Fruit fly (Drosophila melanogaster) whole organism, embryonic: ENCODE data around the gene CG13896.
A peak's percentile ranks its signal among the peaks of the same experiment; 100 is the strongest.

Experiments
- Bgb ChIP-seq: fragments of 200-800 bp; sonication (Bioruptor generic); IDR thresholded peaks from 2 replicates; pipeline ENCODE4 v1.3.6; 2022; ENCODE audit warnings: missing biosample characterization, missing genetic modification characterization; ENCODE audit not compliant: partially characterized antibody
- CG10366 ChIP-seq: fragments of 200-800 bp; sonication (Bioruptor generic); IDR thresholded peaks from 2 replicates; pipeline ENCODE4 v1.3.6; 2022; ENCODE audit warnings: missing biosample characterization, missing genetic modification characterization
- CG10959 ChIP-seq: fragments of 200-800 bp; sonication (Bioruptor generic); IDR thresholded peaks from 2 replicates; pipeline ENCODE4 v1.3.6; 2022; ENCODE audit warnings: missing biosample characterization, missing genetic modification characterization
- CG11093 ChIP-seq: fragments of 200-800 bp; sonication (Bioruptor generic); IDR thresholded peaks from 3 replicates; pipeline ENCODE4 v1.3.6; 2022; ENCODE audit warnings: missing biosample characterization, missing genetic modification characterization
- CG11247 ChIP-seq: fragments of 200-800 bp; sonication (Bioruptor generic); IDR thresholded peaks from 2 replicates; pipeline ENCODE4 v1.3.6; 2022; ENCODE audit warnings: missing biosample characterization, missing genetic modification characterization
- CG11696 ChIP-seq: fragments of 200-800 bp; sonication (Bioruptor generic); IDR thresholded peaks from 2 replicates; pipeline ENCODE4 v1.3.6; 2022; ENCODE audit warnings: missing biosample characterization, missing genetic modification characterization
- CG1602 ChIP-seq: fragments of 200-800 bp; sonication (Bioruptor generic); optimal IDR thresholded peaks from 3 replicates; lab custom pipeline; 2016; ENCODE audit warnings: missing biosample characterization, missing genetic modification characterization
- CG1603 ChIP-seq: fragments of 200-800 bp; sonication (Bioruptor generic); optimal IDR thresholded peaks from 2 replicates; lab custom pipeline; 2019; ENCODE audit warnings: missing biosample characterization, mild to moderate bottlenecking, missing genetic modification characterization, moderate library complexity
- CG17385 ChIP-seq: fragments of 200-800 bp; sonication (Bioruptor generic); optimal IDR thresholded peaks from 3 replicates; lab custom pipeline; 2018; ENCODE audit warnings: missing biosample characterization, mild to moderate bottlenecking, missing genetic modification characterization
- CG18262 ChIP-seq: fragments of 200-800 bp; optimal IDR thresholded peaks from 3 replicates; lab custom pipeline; 2019; ENCODE audit warnings: missing biosample characterization, mild to moderate bottlenecking, missing genetic modification characterization, moderate library complexity
- CG2120 ChIP-seq: fragments of 200-800 bp; sonication (Bioruptor generic); optimal IDR thresholded peaks from 3 replicates; lab custom pipeline; 2016; ENCODE audit warnings: missing biosample characterization, missing genetic modification characterization
- CG2202 ChIP-seq: fragments of 200-800 bp; sonication (Bioruptor generic); optimal IDR thresholded peaks from 2 replicates; lab custom pipeline; 2018; ENCODE audit warnings: missing biosample characterization, mild to moderate bottlenecking, missing genetic modification characterization
- CG31365 ChIP-seq: fragments of 200-800 bp; sonication (Bioruptor generic); optimal IDR thresholded peaks from 2 replicates; lab custom pipeline; 2018; ENCODE audit warnings: missing biosample characterization, mild to moderate bottlenecking, missing genetic modification characterization
- CG31388 ChIP-seq: fragments of 200-800 bp; sonication (Bioruptor generic); optimal IDR thresholded peaks from 2 replicates; lab custom pipeline; 2016; ENCODE audit warnings: missing biosample characterization, missing genetic modification characterization
- CG32772 ChIP-seq: fragments of 200-800 bp; sonication (Bioruptor generic); IDR thresholded peaks from 2 replicates; pipeline ENCODE4 v1.3.6; 2022; ENCODE audit warnings: missing biosample characterization, missing genetic modification characterization
- CG42726 ChIP-seq: fragments of 200-800 bp; sonication (Bioruptor generic); IDR thresholded peaks from 2 replicates; pipeline ENCODE4 v1.3.6; 2022; ENCODE audit warnings: missing biosample characterization, missing genetic modification characterization; ENCODE audit not compliant: partially characterized antibody
- CG4424 ChIP-seq: fragments of 200-800 bp; sonication (Bioruptor generic); optimal IDR thresholded peaks from 3 replicates; lab custom pipeline; 2016; ENCODE audit warnings: missing biosample characterization, missing genetic modification characterization
- CG5953 ChIP-seq: fragments of 200-800 bp; sonication (Bioruptor generic); IDR thresholded peaks from 2 replicates; pipeline ENCODE4 v1.3.6; 2022; ENCODE audit warnings: missing biosample characterization, missing genetic modification characterization
- CG6175 ChIP-seq: fragments of 200-800 bp; sonication (Bioruptor generic); IDR thresholded peaks from 3 replicates; pipeline ENCODE4 v1.3.6; 2022; ENCODE audit warnings: missing biosample characterization, missing genetic modification characterization
- CG6689 ChIP-seq: fragments of 200-800 bp; sonication (Bioruptor generic); IDR thresholded peaks from 2 replicates; pipeline ENCODE4 v1.3.6; 2022; ENCODE audit warnings: missing biosample characterization, missing genetic modification characterization
- CG7839 ChIP-seq: fragments of 200-800 bp; sonication (Bioruptor generic); optimal IDR thresholded peaks from 3 replicates; lab custom pipeline; 2018; ENCODE audit warnings: missing biosample characterization, mild to moderate bottlenecking, missing genetic modification characterization, moderate library complexity
- CG8089 ChIP-seq: fragments of 200-800 bp; sonication (Bioruptor generic); optimal IDR thresholded peaks from 3 replicates; lab custom pipeline; 2016; ENCODE audit warnings: missing biosample characterization, missing genetic modification characterization
- Dad ChIP-seq: fragments of 200-800 bp; sonication (Bioruptor generic); optimal IDR thresholded peaks from 3 replicates; lab custom pipeline; 2016; ENCODE audit warnings: missing biosample characterization, missing genetic modification characterization
- Dll ChIP-seq: fragments of 200-800 bp; sonication (Bioruptor generic); IDR thresholded peaks from 4 replicates; pipeline ENCODE4 v1.3.6; 2022; ENCODE audit warnings: missing biosample characterization, missing genetic modification characterization; ENCODE audit not compliant: partially characterized antibody
- Drgx ChIP-seq: fragments of 200-800 bp; sonication (Bioruptor generic); IDR thresholded peaks from 2 replicates; pipeline ENCODE4 v1.3.6; 2022; ENCODE audit warnings: missing biosample characterization, missing genetic modification characterization
- E2f2 ChIP-seq: fragments of 200-800 bp; sonication (Bioruptor generic); IDR thresholded peaks from 2 replicates; pipeline ENCODE4 v1.3.6; 2022; ENCODE audit warnings: missing biosample characterization, missing genetic modification characterization
- ERR ChIP-seq: fragments of 200-800 bp; sonication (Bioruptor generic); optimal IDR thresholded peaks from 2 replicates; lab custom pipeline; 2016; ENCODE audit warnings: missing biosample characterization, missing genetic modification characterization
- Gsc ChIP-seq: fragments of 200-800 bp; sonication (Bioruptor generic); IDR thresholded peaks from 2 replicates; pipeline ENCODE4 v1.3.6; 2022; ENCODE audit warnings: missing biosample characterization, missing genetic modification characterization
- HLHmδ ChIP-seq: fragments of 200-800 bp; sonication (Bioruptor generic); optimal IDR thresholded peaks from 2 replicates; lab custom pipeline; 2018; ENCODE audit warnings: missing biosample characterization, mild to moderate bottlenecking, missing genetic modification characterization, moderate library complexity
- Hr78 ChIP-seq, 2 experiments: fragments of 200-800 bp in 1 of 2; fragments of >200 bp in 1 of 2; sonication (Bioruptor generic) in 1 of 2; optimal IDR thresholded peaks; 2 replicates each; lab custom pipeline; 2017 to 2019; ENCODE audit warnings: missing biosample characterization in 2 of 2, missing genetic modification characterization in 2 of 2, mild to moderate bottlenecking in 1 of 2, moderate library complexity in 1 of 2
- Neu2 ChIP-seq: fragments of 200-800 bp; sonication (Bioruptor generic); optimal IDR thresholded peaks from 3 replicates; lab custom pipeline; 2016; ENCODE audit warnings: missing biosample characterization, missing genetic modification characterization, borderline replicate concordance
- Side ChIP-seq: fragments of 200-800 bp; sonication (Bioruptor generic); optimal IDR thresholded peaks from 2 replicates; lab custom pipeline; 2016; ENCODE audit warnings: missing biosample characterization, missing genetic modification characterization
- Spps ChIP-seq: fragments of 200-800 bp; sonication (Bioruptor generic); optimal IDR thresholded peaks from 2 replicates; lab custom pipeline; 2018; ENCODE audit warnings: missing biosample characterization, mild to moderate bottlenecking, missing genetic modification characterization
- Trl ChIP-seq, 3 experiments: fragments of >200 bp in 2 of 3; fragments of 200-800 bp in 1 of 3; sonication (Bioruptor generic) in 1 of 3; optimal IDR thresholded peaks; 2 replicates in 1 of 3; 3 replicates in 2 of 3; lab custom pipeline; 2016 to 2017; ENCODE audit warnings: missing biosample characterization in 1 of 3, missing genetic modification characterization in 1 of 3
- Xrp1 ChIP-seq: fragments of 200-800 bp; sonication (Bioruptor generic); IDR thresholded peaks from 2 replicates; pipeline ENCODE4 v1.3.6; 2022; ENCODE audit warnings: missing biosample characterization, missing genetic modification characterization
- aop ChIP-seq: fragments of 200-800 bp; sonication (Bioruptor generic); IDR thresholded peaks from 2 replicates; pipeline ENCODE4 v1.3.6; 2022; ENCODE audit warnings: missing biosample characterization, missing genetic modification characterization
- bab2 ChIP-seq: fragments of 200-800 bp; sonication (Bioruptor generic); optimal IDR thresholded peaks from 2 replicates; lab custom pipeline; 2016; ENCODE audit warnings: missing biosample characterization, missing genetic modification characterization
- disco-r ChIP-seq: fragments of 200-800 bp; sonication (Bioruptor generic); optimal IDR thresholded peaks from 2 replicates; lab custom pipeline; 2016; ENCODE audit warnings: missing biosample characterization, missing genetic modification characterization
- dmrt99B ChIP-seq: fragments of 200-800 bp; sonication (Bioruptor generic); optimal IDR thresholded peaks from 2 replicates; lab custom pipeline; 2018; ENCODE audit warnings: missing biosample characterization, mild to moderate bottlenecking, missing genetic modification characterization, moderate library complexity
- ewg ChIP-seq: fragments of 200-800 bp; sonication (Bioruptor generic); optimal IDR thresholded peaks from 3 replicates; lab custom pipeline; 2017; ENCODE audit warnings: mild to moderate bottlenecking, missing biosample characterization, missing genetic modification reagents, missing genetic modification characterization
- fd96Cb ChIP-seq: fragments of 200-800 bp; sonication (Bioruptor generic); optimal IDR thresholded peaks from 2 replicates; lab custom pipeline; 2018; ENCODE audit warnings: missing biosample characterization, mild to moderate bottlenecking, missing genetic modification characterization, moderate library complexity
- her ChIP-seq: fragments of 200-800 bp; sonication (Bioruptor generic); optimal IDR thresholded peaks from 2 replicates; lab custom pipeline; 2016; ENCODE audit warnings: missing biosample characterization, missing genetic modification characterization
- jing ChIP-seq: fragments of 200-800 bp; sonication (Bioruptor generic); optimal IDR thresholded peaks from 2 replicates; lab custom pipeline; 2018; ENCODE audit warnings: missing biosample characterization, mild to moderate bottlenecking, missing genetic modification characterization
- mirr ChIP-seq: fragments of 200-800 bp; sonication (Bioruptor generic); optimal IDR thresholded peaks from 3 replicates; lab custom pipeline; 2018; ENCODE audit warnings: missing biosample characterization, mild to moderate bottlenecking, missing genetic modification characterization
- phol ChIP-seq: fragments of 200-800 bp; sonication (Bioruptor generic); optimal IDR thresholded peaks from 3 replicates; lab custom pipeline; 2018; ENCODE audit warnings: missing biosample characterization, mild to moderate bottlenecking, missing genetic modification characterization, moderate library complexity
- sens ChIP-seq: fragments of 200-800 bp; sonication (Bioruptor generic); peaks from one replicate; lab custom pipeline; 2016; ENCODE audit warnings: missing biosample characterization, missing genetic modification characterization
- seq ChIP-seq: fragments of 200-800 bp; sonication (Bioruptor generic); IDR thresholded peaks from 2 replicates; pipeline ENCODE4 v1.3.6; 2022; ENCODE audit warnings: missing biosample characterization, missing genetic modification characterization
- so ChIP-seq: fragments of 200-800 bp; sonication (Bioruptor generic); IDR thresholded peaks from 3 replicates; pipeline ENCODE4 v1.3.6; 2022; ENCODE audit warnings: missing biosample characterization, missing genetic modification characterization
- sqz ChIP-seq: fragments of 200-800 bp; sonication (Bioruptor generic); optimal IDR thresholded peaks from 3 replicates; lab custom pipeline; 2018; ENCODE audit warnings: missing biosample characterization, mild to moderate bottlenecking, missing genetic modification characterization
- zen ChIP-seq: fragments of 200-800 bp; sonication (Bioruptor generic); optimal IDR thresholded peaks from 3 replicates; lab custom pipeline; 2018; ENCODE audit warnings: missing biosample characterization, mild to moderate bottlenecking, missing genetic modification characterization, moderate library complexity

The CG13896 gene

dm6 chr3L:684749-685440 is 26.8 kb downstream of the CG13896 start (continued):
- TF ChIP-seq Bgb (0 out of 2 replicates have a peak, but pooled peaks have one; percentile 8), Side (GFP tag; lab: Kevin White, UChicago) (no peak), Dll (GFP tag; lab: Robert Waterston, UW) (no peak), mirr (GFP tag; lab: Kevin White, UChicago) (no peak), CG1603 (tag; lab: Kevin White, UChicago) (no peak), zen (no peak), phol (no peak), CG7839 (tag; lab: Kevin White, UChicago) (peak; percentile 37), CG42726 (no peak), CG31365 (no peak), dmrt99B (tag; lab: Kevin White, UChicago) (no peak), CG32772 (GFP tag; lab: Robert Waterston, UW) (no peak), Gsc (GFP tag; lab: Robert Waterston, UW) (no peak), disco-r (GFP tag; lab: Kevin White, UChicago) (no peak), CG4424 (GFP tag; lab: Kevin White, UChicago) (no peak), CG11247 (GFP tag; lab: Robert Waterston, UW) (no peak), so (no peak), CG1602 (GFP tag; lab: Kevin White, UChicago) (no peak), fd96Cb (tag; lab: Kevin White, UChicago) (no peak), CG31388 (no peak), Spps (tag; lab: Kevin White, UChicago) (no peak), CG2120 (GFP tag; lab: Kevin White, UChicago) (peak; percentile 31), her (GFP tag; lab: Kevin White, UChicago) (no peak), Trl (optimal IDR thresholded peaks at IDR 0.05; lab: Kevin White, UChicago) (no peak), Trl (GFP tag; optimal IDR thresholded peaks at IDR 0.05; lab: Kevin White, UChicago) (no peak), CG5953 (GFP tag; lab: Robert Waterston, UW) (no peak), CG8089 (GFP tag; lab: Kevin White, UChicago) (no peak), bab2 (no peak), CG2202 (no peak), sqz (GFP tag; lab: Kevin White, UChicago) (no peak), CG11093 (GFP tag; lab: Robert Waterston, UW) (no peak), jing (GFP tag; lab: Kevin White, UChicago) (no peak)

dm6 chr3L:682420-682882 is 29.2 kb downstream of the CG13896 start, which contains the start of gene CG3386:
Gene CG3386 (minus strand): TSS chr3L:682470.
- TF ChIP-seq Dad (GFP tag; lab: Kevin White, UChicago) = no peak
- TF ChIP-seq her (GFP tag; lab: Kevin White, UChicago) = no peak
- no peak for TF ChIP-seq CG10366 (GFP tag; lab: Robert Waterston, UW)
- TF ChIP-seq seq (GFP tag; lab: Robert Waterston, UW) = no peak
- peak; percentile 36 for TF ChIP-seq CG17385
- 0 out of 2 replicates have a peak, but pooled peaks have one; percentile 19 for TF ChIP-seq Drgx (GFP tag; lab: Robert Waterston, UW)
- peak; percentile 18 for TF ChIP-seq ERR (GFP tag; lab: Kevin White, UChicago)
- no peak for TF ChIP-seq CG6175
- TF ChIP-seq ewg = peak; percentile 75
- TF ChIP-seq aop (GFP tag; lab: Robert Waterston, UW) = peak; percentile 14; the same call in 1 of the 2 replicates
- TF ChIP-seq Hr78 (GFP tag; optimal IDR thresholded peaks at IDR 0.05; lab: Kevin White, UChicago) = peak in 1 of 2 experiments; percentile 99
- 0 out of 2 replicates have a peak, but pooled peaks have one; percentile 5 for TF ChIP-seq CG6689 (GFP tag; lab: Robert Waterston, UW)
- TF ChIP-seq Trl (optimal IDR thresholded peaks at IDR 0.05; lab: Kevin White, UChicago) = peak; percentile 65 to 75
- no peak for TF ChIP-seq Trl (GFP tag; optimal IDR thresholded peaks at IDR 0.05; lab: Kevin White, UChicago)
- TF ChIP-seq HLHmδ = no peak
- TF ChIP-seq CG10959 (GFP tag; lab: Robert Waterston, UW) = no peak
- TF ChIP-seq Xrp1 (GFP tag; lab: Robert Waterston, UW) = 0 out of 2 replicates have a peak, but pooled peaks have one; percentile 11
- TF ChIP-seq sens = peak; percentile 46
- 0 out of 2 replicates have a peak, but pooled peaks have one; percentile 5 for TF ChIP-seq E2f2 (GFP tag; lab: Robert Waterston, UW)
- TF ChIP-seq Neu2 (GFP tag; lab: Kevin White, UChicago) = no peak
- peak; percentile 34 for TF ChIP-seq zen
- no peak for TF ChIP-seq CG18262 (tag; lab: Kevin White, UChicago)
- TF ChIP-seq CG11696 (GFP tag; lab: Robert Waterston, UW) = peak; percentile 91
